Worm (Caenorhabditis elegans) whole organism, L1 larva: Measurements from ENCODE around the gene rps-18.
"Not testable (repeated sequence)": the region's sequence is repeated elsewhere in the genome, so short reads cannot be mapped to it uniquely, and the experiment has no call there.

ENCODE experiments used
- C04F5.9 ChIP-seq: sonication (generic microtip); optimal IDR thresholded peaks from 2 replicates; lab custom pipeline; 2016; ENCODE audit warnings: missing genetic modification characterization, missing compliant biosample characterization
- F16B12.6 ChIP-seq: fragments of 150-350 bp; optimal IDR thresholded peaks from 2 replicates; lab custom pipeline; 2014; ENCODE audit warnings: missing biosample characterization, missing genetic modification characterization
- alr-1 ChIP-seq: fragments of 200-800 bp; sonication (Bioruptor generic); optimal IDR thresholded peaks from 2 replicates; lab custom pipeline; 2018; ENCODE audit warnings: borderline replicate concordance, mild to moderate bottlenecking, missing genetic modification characterization, missing compliant biosample characterization
- ceh-88 ChIP-seq: fragments of 200-800 bp; sonication (Bioruptor generic); IDR thresholded peaks from 2 replicates; pipeline ENCODE4 v1.3.6; 2022; ENCODE audit warnings: missing genetic modification characterization, missing compliant biosample characterization
- dpl-1 ChIP-seq, 3 experiments: fragments of 150-350 bp in 2 of 3; sonication (generic microtip) in 1 of 3; optimal IDR thresholded peaks; 2 replicates each; lab custom pipeline; 2014 to 2017; ENCODE audit warnings: missing biosample characterization in 3 of 3, missing genetic modification characterization in 3 of 3, missing genetic modification reagents in 3 of 3
- dsc-1 ChIP-seq: sonication (generic microtip); optimal IDR thresholded peaks from 2 replicates; lab custom pipeline; 2016; ENCODE audit warnings: mild to moderate bottlenecking, missing genetic modification characterization, missing compliant biosample characterization
- efl-1 ChIP-seq, 4 experiments: fragments of 150-350 bp; optimal IDR thresholded peaks in 3 of 4; peaks in 1 of 4; 1 replicate in 1 of 4; 2 replicates in 3 of 4; lab custom pipeline; 2014; ENCODE audit warnings: missing biosample characterization in 2 of 4, missing genetic modification characterization in 2 of 4, missing genetic modification reagents in 2 of 4
- egl-27 ChIP-seq, 2 experiments: fragments of 150-350 bp in 1 of 2; sonication (generic microtip); optimal IDR thresholded peaks; 3 replicates each; lab custom pipeline; 2017 to 2018; ENCODE audit warnings: missing biosample characterization in 2 of 2, missing genetic modification characterization in 2 of 2, missing genetic modification reagents in 2 of 2
- fkh-4 ChIP-seq: sonication (generic microtip); optimal IDR thresholded peaks from 2 replicates; lab custom pipeline; 2016; ENCODE audit warnings: missing compliant biosample characterization, missing genetic modification characterization, borderline replicate concordance
- grh-1 ChIP-seq: fragments of 200-800 bp; sonication (Bioruptor generic); IDR thresholded peaks from 2 replicates; pipeline ENCODE4 v1.3.6; 2022; ENCODE audit warnings: missing genetic modification reagents, missing genetic modification characterization, missing compliant biosample characterization
- lin-14 ChIP-seq: fragments of 200-800 bp; sonication (Bioruptor generic); optimal IDR thresholded peaks from 2 replicates; lab custom pipeline; 2018; ENCODE audit warnings: mild to moderate bottlenecking, missing genetic modification characterization, moderate library complexity, missing compliant biosample characterization
- lin-35 ChIP-seq, 2 experiments: fragments of 150-350 bp; optimal IDR thresholded peaks; 2 replicates each; lab custom pipeline; 2014; ENCODE audit warnings: missing biosample characterization in 2 of 2, missing genetic modification characterization in 2 of 2, missing genetic modification reagents in 2 of 2
- mef-2 ChIP-seq: fragments of 150-350 bp; optimal IDR thresholded peaks from 2 replicates; lab custom pipeline; 2014; ENCODE audit warnings: missing biosample characterization, missing genetic modification characterization
- nhr-20 ChIP-seq: sonication (generic microtip); optimal IDR thresholded peaks from 2 replicates; lab custom pipeline; 2016; ENCODE audit warnings: mild to moderate bottlenecking, missing genetic modification characterization, missing compliant biosample characterization
- nhr-71 ChIP-seq: sonication (generic microtip); optimal IDR thresholded peaks from 2 replicates; lab custom pipeline; 2016; ENCODE audit warnings: mild to moderate bottlenecking, missing genetic modification characterization, moderate library complexity, missing compliant biosample characterization
- nhr-76 ChIP-seq: sonication (generic microtip); optimal IDR thresholded peaks from 2 replicates; lab custom pipeline; 2017; ENCODE audit warnings: missing biosample characterization, missing genetic modification characterization
- nhr-77 ChIP-seq: fragments of 150-350 bp; optimal IDR thresholded peaks from 2 replicates; lab custom pipeline; 2014; ENCODE audit warnings: missing biosample characterization, missing genetic modification characterization
- nhr-85 ChIP-seq: sonication (generic microtip); peaks from one replicate; lab custom pipeline; 2016; ENCODE audit warnings: missing genetic modification characterization, inconsistent platforms, missing compliant biosample characterization
- snpc-4 ChIP-seq: fragments of 150-350 bp; optimal IDR thresholded peaks from 2 replicates; lab custom pipeline; 2014; ENCODE audit warnings: missing biosample characterization, missing genetic modification characterization
- sptf-1 ChIP-seq: fragments of 150-350 bp; optimal IDR thresholded peaks from 2 replicates; lab custom pipeline; 2014; ENCODE audit warnings: missing biosample characterization, missing genetic modification characterization
- sup-37 ChIP-seq: fragments of 200-800 bp; sonication (Bioruptor generic); optimal IDR thresholded peaks from 2 replicates; lab custom pipeline; 2018; ENCODE audit warnings: mild to moderate bottlenecking, missing genetic modification characterization, missing compliant biosample characterization
- tbx-2 ChIP-seq: sonication (generic microtip); optimal IDR thresholded peaks from 2 replicates; lab custom pipeline; 2016; ENCODE audit warnings: missing genetic modification characterization, missing compliant biosample characterization
- unc-130 ChIP-seq: fragments of 150-350 bp; optimal IDR thresholded peaks from 2 replicates; lab custom pipeline; 2017; ENCODE audit warnings: missing biosample characterization, missing genetic modification characterization, inconsistent platforms
- unc-30 ChIP-seq: sonication (generic microtip); optimal IDR thresholded peaks from 2 replicates; lab custom pipeline; 2017; ENCODE audit warnings: missing biosample characterization, missing genetic modification characterization
- unc-62 ChIP-seq: fragments of 150-350 bp; optimal IDR thresholded peaks from 2 replicates; lab custom pipeline; 2014; ENCODE audit warnings: missing biosample characterization, missing genetic modification reagents, missing genetic modification characterization
- unc-86 ChIP-seq: sonication (generic microtip); optimal IDR thresholded peaks from 2 replicates; lab custom pipeline; 2016; ENCODE audit warnings: missing genetic modification characterization, missing compliant biosample characterization
- zag-1 ChIP-seq: fragments of 150-350 bp; optimal IDR thresholded peaks from 2 replicates; lab custom pipeline; 2014; ENCODE audit warnings: missing biosample characterization, missing genetic modification characterization
- zip-4 ChIP-seq: fragments of 200-800 bp; sonication (Bioruptor generic); optimal IDR thresholded peaks from 2 replicates; lab custom pipeline; 2018; ENCODE audit warnings: mild to moderate bottlenecking, missing genetic modification characterization, moderate library complexity, missing compliant biosample characterization
- ztf-11 ChIP-seq, 2 experiments: sonication (generic microtip); optimal IDR thresholded peaks; 2 replicates each; lab custom pipeline; 2016 to 2017; ENCODE audit warnings: missing genetic modification characterization in 2 of 2, missing biosample characterization in 1 of 2, missing compliant biosample characterization in 1 of 2

Gene rps-18

DNA sequence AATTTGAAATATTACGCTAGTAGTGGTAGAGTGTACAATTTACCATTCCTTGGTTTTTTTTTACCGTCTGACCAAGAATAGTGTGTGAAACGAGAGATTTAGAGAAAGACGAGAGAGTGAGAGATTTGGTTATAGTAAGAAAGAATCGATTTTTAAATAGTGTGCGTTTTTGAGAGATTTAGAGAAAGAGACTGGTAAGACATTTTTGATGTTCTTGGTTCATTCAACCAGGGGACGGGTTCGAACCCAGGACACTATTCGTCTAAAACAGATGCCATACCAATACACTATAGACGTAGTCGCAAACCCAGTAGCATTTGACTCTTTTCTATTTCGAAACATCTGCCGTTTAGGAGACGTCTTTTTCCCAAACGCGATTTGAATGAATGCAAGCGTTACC is 12.6 kb downstream of the rps-18 start (continued):
- TF ChIP-seq fkh-4 (peak; percentile 58), unc-86 (peak; percentile 58), egl-27 (tag; optimal IDR thresholded peaks at IDR 0.05; lab: Kevin White, UChicago) (no peak), zip-4 (GFP tag; lab: Kevin White, UChicago) (peak; percentile 58), lin-35 (GFP tag; optimal IDR thresholded peaks at IDR 0.05; lab: Kevin White, UChicago) (peak; percentile 54 to 83), nhr-76 (peak; percentile 59)

DNA sequence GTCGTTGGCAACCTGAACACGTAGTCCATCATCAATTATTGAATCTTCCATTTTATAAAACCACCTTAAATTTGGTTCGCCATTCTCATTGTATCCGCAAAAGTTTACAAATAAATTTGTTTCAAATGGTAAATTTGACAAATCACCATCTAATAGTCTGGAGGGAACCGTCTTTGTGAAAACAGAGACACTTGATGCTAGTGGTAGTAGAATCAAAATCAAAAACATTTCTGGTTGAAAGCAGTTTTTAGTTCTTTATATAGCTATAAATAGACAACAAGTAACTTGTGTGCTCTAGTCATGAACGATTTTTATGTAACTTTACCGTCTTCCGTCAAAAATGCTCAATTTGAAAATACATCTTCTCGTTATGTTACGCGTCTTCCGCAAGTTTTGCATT is 17.6 kb downstream of the rps-18 start, which contains the start of gene Y57G11C.20:
Y57G11C.20 (plus strand) TSS at position 301 of the 400 bp plus-strand sequence.
- not testable (repeated sequence) for TF ChIP-seq nhr-77 (tag; lab: Kevin White, UChicago); unc-130 (tag; lab: Kevin White, UChicago); ztf-11 (tag; optimal IDR thresholded peaks at IDR 0.05; lab: Kevin White, UChicago)

DNA sequence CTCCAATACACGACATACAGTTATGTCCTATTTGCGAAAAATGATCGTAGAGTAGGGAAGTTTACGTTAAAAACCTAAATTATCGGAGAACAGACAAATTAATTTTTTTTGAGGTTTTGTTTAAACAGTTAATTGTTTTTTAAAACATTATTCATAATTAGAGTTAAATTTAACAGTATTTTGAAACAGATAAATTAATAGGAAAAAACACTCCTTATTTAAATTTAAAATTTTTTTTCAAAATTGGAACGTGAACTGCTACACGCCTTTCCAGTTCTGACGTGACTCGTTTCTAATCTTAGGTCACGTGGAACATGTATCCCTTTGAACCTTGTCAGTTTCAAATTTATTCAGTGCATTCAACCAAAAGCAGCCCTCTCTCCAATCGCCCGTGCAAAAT is 28.2 kb downstream of the rps-18 start, which contains the start of gene Y57G11C.52:
Y57G11C.52 (plus strand) TSS at position 301 of the 400 bp plus-strand sequence.
- TF ChIP-seq sptf-1 (no peak), nhr-85 (tag; lab: Kevin White, UChicago) (peak; percentile 0), mef-2 (tag; lab: Kevin White, UChicago) (no peak)

DNA sequence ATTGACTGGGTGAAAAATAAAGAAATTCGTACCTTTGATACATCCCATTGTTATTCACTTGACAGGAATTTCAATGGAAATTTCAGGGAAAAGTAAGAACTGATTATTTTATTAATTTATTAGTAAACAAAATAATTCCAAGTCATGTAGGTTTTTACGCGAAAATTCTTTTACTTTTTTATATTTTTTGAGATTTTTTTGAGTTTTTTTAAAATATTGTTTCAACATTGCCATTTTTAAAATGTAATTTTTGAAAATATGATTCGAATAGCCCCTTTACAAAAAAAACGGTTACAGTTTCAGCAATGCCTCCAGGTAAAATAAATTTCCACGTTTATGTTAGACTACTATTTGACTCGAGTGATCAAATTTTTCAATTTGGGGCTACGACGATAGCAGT is 36.2 kb downstream of the rps-18 start, which contains the start of gene Y57G11C.23:
Y57G11C.23 (minus strand) TSS at position 101 of the 400 bp plus-strand sequence.
- TF ChIP-seq dsc-1 (tag; lab: Kevin White, UChicago) (no peak), alr-1 (tag; lab: Kevin White, UChicago) (no peak), efl-1 (optimal IDR thresholded peaks at IDR 0.05; lab: Kevin White, UChicago) (no peak), efl-1 (GFP tag; optimal IDR thresholded peaks at IDR 0.05 in 1 of 2; lab: Kevin White, UChicago) (no peak), grh-1 (GFP tag; lab: Robert Waterston, UW) (no peak), nhr-20 (tag; lab: Kevin White, UChicago) (no peak), lin-14 (no peak), ceh-88 (GFP tag; lab: Robert Waterston, UW) (no peak), tbx-2 (tag; lab: Kevin White, UChicago) (no peak), unc-62 (no peak), F16B12.6 (tag; lab: Kevin White, UChicago) (no peak), zag-1 (no peak)

DNA sequence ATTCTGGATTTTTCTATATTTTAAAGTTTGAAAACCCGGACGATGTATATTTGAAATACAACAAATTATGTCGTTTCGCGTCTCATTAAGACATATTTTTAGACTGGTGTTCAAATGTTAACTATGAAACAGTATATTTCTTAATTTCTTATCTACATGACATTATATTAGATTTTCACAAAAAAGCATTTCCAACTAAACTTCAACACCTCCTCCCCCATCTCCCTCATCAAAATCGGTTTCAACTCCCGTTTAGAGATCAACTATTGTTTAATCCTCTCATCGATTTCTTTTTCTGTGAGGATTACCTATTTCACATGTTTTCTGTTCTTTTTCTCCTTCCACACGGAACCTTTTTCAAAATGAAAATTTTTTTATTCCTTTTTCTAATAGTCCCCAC is 36.7 kb downstream of the rps-18 start, which contains the start of gene Y57G11C.38:
Y57G11C.38 (plus strand) TSS at position 301 of the 400 bp plus-strand sequence.
- TF ChIP-seq F16B12.6 (tag; lab: Kevin White, UChicago) (no peak), nhr-71 (tag; lab: Kevin White, UChicago) (no peak), dsc-1 (tag; lab: Kevin White, UChicago) (no peak), grh-1 (GFP tag; lab: Robert Waterston, UW) (no peak), sup-37 (GFP tag; lab: Kevin White, UChicago) (no peak)

DNA sequence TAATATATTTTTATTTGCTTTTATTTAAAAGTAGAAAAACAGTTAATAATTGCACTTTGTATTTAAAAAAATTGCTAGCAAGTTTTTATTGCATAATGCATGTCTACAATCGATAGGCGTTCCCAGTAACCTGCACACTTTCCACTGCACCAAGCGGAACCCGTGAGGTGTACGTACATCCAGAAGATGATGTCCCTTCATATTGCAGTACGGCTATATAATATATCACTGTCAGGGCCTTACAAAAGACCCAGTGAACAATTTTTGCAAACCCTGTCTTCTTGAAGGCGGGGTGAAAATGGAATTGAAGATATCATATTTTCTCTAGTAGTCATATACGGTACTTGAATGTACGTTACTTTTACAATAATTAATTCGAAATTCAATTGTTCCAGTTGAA is 38.3 kb downstream of the rps-18 start:
- no peak for TF ChIP-seq nhr-85 (tag; lab: Kevin White, UChicago)
- no peak for TF ChIP-seq grh-1 (GFP tag; lab: Robert Waterston, UW)
- no peak for TF ChIP-seq unc-30
- no peak for TF ChIP-seq efl-1 (optimal IDR thresholded peaks at IDR 0.05; lab: Kevin White, UChicago)
- TF ChIP-seq efl-1 (GFP tag; optimal IDR thresholded peaks at IDR 0.05 in 1 of 2; lab: Kevin White, UChicago), result peak in 1 of 2 experiments; percentile 27
- TF ChIP-seq nhr-71 (tag; lab: Kevin White, UChicago), result no peak
- no peak for TF ChIP-seq C04F5.9 (tag; lab: Kevin White, UChicago)
- TF ChIP-seq ztf-11 (tag; optimal IDR thresholded peaks at IDR 0.05; lab: Kevin White, UChicago), result no peak
- TF ChIP-seq dpl-1 (GFP tag; optimal IDR thresholded peaks at IDR 0.05; lab: Kevin White, UChicago), result no peak
- TF ChIP-seq unc-62, result no peak
- TF ChIP-seq unc-130 (tag; lab: Kevin White, UChicago), result no peak
- TF ChIP-seq snpc-4 (tag; lab: Kevin White, UChicago), result peak; percentile 22
- TF ChIP-seq, all 84 proteins: peak for 2
